Fruit fly (Drosophila melanogaster) whole organism, embryonic: ENCODE data around the gene Pop4.

ENCODE experiments used
- ATbp ChIP-seq: fragments of 200-800 bp; sonication (Bioruptor generic); optimal IDR thresholded peaks from 2 replicates; lab custom pipeline; 2017; ENCODE audit warnings: missing biosample characterization, mild to moderate bottlenecking, missing genetic modification characterization, missing genetic modification reagents
- B-H2 ChIP-seq: fragments of 200-800 bp; sonication (Bioruptor generic); optimal IDR thresholded peaks from 2 replicates; lab custom pipeline; 2018; ENCODE audit warnings: missing biosample characterization, mild to moderate bottlenecking, missing genetic modification characterization
- CG1024 ChIP-seq: fragments of 200-800 bp; sonication (Bioruptor generic); IDR thresholded peaks from 2 replicates; pipeline ENCODE4 v1.3.6; 2022; ENCODE audit warnings: missing biosample characterization, missing genetic modification characterization
- CG1233 ChIP-seq: fragments of 200-800 bp; sonication (Bioruptor generic); optimal IDR thresholded peaks from 4 replicates; lab custom pipeline; 2018; ENCODE audit warnings: missing biosample characterization, mild to moderate bottlenecking, missing genetic modification characterization
- CG2116 ChIP-seq: fragments of 200-800 bp; sonication (Bioruptor generic); optimal IDR thresholded peaks from 3 replicates; lab custom pipeline; 2018; ENCODE audit warnings: missing biosample characterization, mild to moderate bottlenecking, missing genetic modification characterization
- CG2120 ChIP-seq: fragments of 200-800 bp; sonication (Bioruptor generic); optimal IDR thresholded peaks from 3 replicates; lab custom pipeline; 2016; ENCODE audit warnings: missing biosample characterization, missing genetic modification characterization
- CG30020 ChIP-seq: fragments of 200-800 bp; optimal IDR thresholded peaks from 2 replicates; lab custom pipeline; 2019; ENCODE audit warnings: missing biosample characterization, mild to moderate bottlenecking, missing genetic modification characterization, moderate library complexity
- CG31388 ChIP-seq: fragments of 200-800 bp; sonication (Bioruptor generic); optimal IDR thresholded peaks from 2 replicates; lab custom pipeline; 2016; ENCODE audit warnings: missing biosample characterization, missing genetic modification characterization
- CG3407 ChIP-seq: fragments of 200-800 bp; sonication (Bioruptor generic); optimal IDR thresholded peaks from 2 replicates; lab custom pipeline; 2018; ENCODE audit warnings: missing biosample characterization, mild to moderate bottlenecking, missing genetic modification characterization
- CG5245 ChIP-seq: fragments of 200-800 bp; sonication (Bioruptor generic); optimal IDR thresholded peaks from 3 replicates; lab custom pipeline; 2016; ENCODE audit warnings: missing biosample characterization, missing genetic modification characterization
- CG7271 ChIP-seq: fragments of 200-800 bp; sonication (Bioruptor generic); optimal IDR thresholded peaks from 2 replicates; lab custom pipeline; 2018; ENCODE audit warnings: missing biosample characterization, mild to moderate bottlenecking, missing genetic modification characterization, moderate library complexity
- CG8290 ChIP-seq, 3 experiments: fragments of 200-800 bp; sonication (Bioruptor generic); optimal IDR thresholded peaks; 2 replicates each; lab custom pipeline; 2016 to 2019; ENCODE audit warnings: missing biosample characterization in 3 of 3, missing genetic modification characterization in 3 of 3, mild to moderate bottlenecking in 2 of 3, moderate library complexity in 1 of 3
- D19A ChIP-seq: fragments of 200-800 bp; optimal IDR thresholded peaks from 3 replicates; lab custom pipeline; 2019; ENCODE audit warnings: missing biosample characterization, mild to moderate bottlenecking, missing genetic modification characterization, moderate library complexity
- D19B ChIP-seq: fragments of 200-800 bp; sonication (Bioruptor generic); optimal IDR thresholded peaks from 2 replicates; lab custom pipeline; 2017; ENCODE audit warnings: missing biosample characterization, mild to moderate bottlenecking, missing genetic modification characterization
- Dbx ChIP-seq: fragments of 200-800 bp; sonication (Bioruptor generic); IDR thresholded peaks from 3 replicates; pipeline ENCODE4 v1.3.6; 2022; ENCODE audit warnings: missing biosample characterization, missing genetic modification characterization
- Doc2 ChIP-seq: fragments of 200-800 bp; sonication (Bioruptor generic); IDR thresholded peaks from 2 replicates; pipeline ENCODE4 v1.3.6; 2022; ENCODE audit warnings: missing biosample characterization, missing genetic modification characterization
- E2f2 ChIP-seq: fragments of 200-800 bp; sonication (Bioruptor generic); IDR thresholded peaks from 2 replicates; pipeline ENCODE4 v1.3.6; 2022; ENCODE audit warnings: missing biosample characterization, missing genetic modification characterization
- Ets65A ChIP-seq: fragments of 200-800 bp; sonication (Bioruptor generic); peaks from one replicate; lab custom pipeline; 2016; ENCODE audit warnings: missing biosample characterization, missing genetic modification characterization
- Ets97D ChIP-seq: fragments of 200-800 bp; sonication (Bioruptor generic); optimal IDR thresholded peaks from 3 replicates; lab custom pipeline; 2016; ENCODE audit warnings: missing biosample characterization, missing genetic modification characterization
- Jarid2 ChIP-seq: fragments of 200-800 bp; sonication (Bioruptor generic); optimal IDR thresholded peaks from 3 replicates; lab custom pipeline; 2017; ENCODE audit warnings: mild to moderate bottlenecking, missing biosample characterization, missing genetic modification reagents, missing genetic modification characterization
- Kr ChIP-seq: fragments of 200-800 bp; sonication (Bioruptor generic); optimal IDR thresholded peaks from 2 replicates; lab custom pipeline; 2017; ENCODE audit warnings: missing biosample characterization, mild to moderate bottlenecking, missing genetic modification characterization
- MBD-R2 ChIP-seq: fragments of 200-800 bp; sonication (Bioruptor generic); IDR thresholded peaks from 2 replicates; pipeline ENCODE4 v1.3.6; 2022; ENCODE audit warnings: missing biosample characterization, missing genetic modification characterization
- Med ChIP-seq: fragments of 200-800 bp; sonication (Bioruptor generic); peaks from one replicate; lab custom pipeline; 2016; ENCODE audit warnings: missing biosample characterization, missing genetic modification characterization, mild to moderate bottlenecking, inconsistent platforms, moderate library complexity
- Oli ChIP-seq: fragments of 200-800 bp; sonication (Bioruptor generic); optimal IDR thresholded peaks from 2 replicates; lab custom pipeline; 2018; ENCODE audit warnings: missing biosample characterization, mild to moderate bottlenecking, missing genetic modification characterization, moderate library complexity
- Sox102F ChIP-seq: fragments of 200-800 bp; sonication (Bioruptor generic); optimal IDR thresholded peaks from 2 replicates; lab custom pipeline; 2018; ENCODE audit warnings: missing biosample characterization, mild to moderate bottlenecking, missing genetic modification characterization, moderate library complexity
- Stat92E ChIP-seq, 3 experiments: fragments of >200 bp in 2 of 3; fragments of 200-800 bp in 1 of 3; sonication (Bioruptor generic) in 1 of 3; optimal IDR thresholded peaks; 2 replicates each; lab custom pipeline; 2017 to 2019; ENCODE audit warnings: missing biosample characterization in 3 of 3, missing genetic modification characterization in 3 of 3, mild to moderate bottlenecking in 1 of 3, moderate library complexity in 1 of 3
- abd-A ChIP-seq: fragments of 200-800 bp; sonication (Bioruptor generic); optimal IDR thresholded peaks from 3 replicates; lab custom pipeline; 2019; ENCODE audit warnings: missing biosample characterization, mild to moderate bottlenecking, missing genetic modification characterization, moderate library complexity
- corto ChIP-seq: fragments of 200-800 bp; sonication (Bioruptor generic); optimal IDR thresholded peaks from 2 replicates; lab custom pipeline; 2016; ENCODE audit warnings: missing biosample characterization, mild to moderate bottlenecking, missing genetic modification characterization, moderate library complexity
- crp ChIP-seq, 2 experiments: fragments of 200-800 bp; sonication (Bioruptor generic); optimal IDR thresholded peaks; 2 replicates in 1 of 2; 3 replicates in 1 of 2; lab custom pipeline; 2017; ENCODE audit warnings: missing biosample characterization in 2 of 2, missing genetic modification characterization in 2 of 2, mild to moderate bottlenecking in 1 of 2, moderate library complexity in 1 of 2
- fd64A ChIP-seq: fragments of 200-800 bp; sonication (Bioruptor generic); optimal IDR thresholded peaks from 3 replicates; lab custom pipeline; 2018; ENCODE audit warnings: missing biosample characterization, mild to moderate bottlenecking, missing genetic modification characterization
- gce ChIP-seq: fragments of 200-800 bp; sonication (Bioruptor generic); IDR thresholded peaks from 3 replicates; pipeline ENCODE4 v1.3.6; 2022; ENCODE audit warnings: missing biosample characterization, missing genetic modification characterization
- gcm ChIP-seq: fragments of 200-800 bp; sonication (Bioruptor generic); optimal IDR thresholded peaks from 2 replicates; lab custom pipeline; 2019; ENCODE audit warnings: missing biosample characterization, mild to moderate bottlenecking, missing genetic modification characterization, moderate library complexity
- gfzf ChIP-seq: fragments of 200-800 bp; sonication (Bioruptor generic); optimal IDR thresholded peaks from 2 replicates; lab custom pipeline; 2016; ENCODE audit warnings: missing biosample characterization, mild to moderate bottlenecking, missing genetic modification characterization, moderate library complexity
- grau ChIP-seq: fragments of 200-800 bp; optimal IDR thresholded peaks from 3 replicates; lab custom pipeline; 2019; ENCODE audit warnings: missing biosample characterization, mild to moderate bottlenecking, missing genetic modification characterization, moderate library complexity
- gsb-n ChIP-seq: fragments of 200-800 bp; sonication (Bioruptor generic); optimal IDR thresholded peaks from 3 replicates; lab custom pipeline; 2018; ENCODE audit warnings: missing biosample characterization, mild to moderate bottlenecking, missing genetic modification characterization
- jigr1 ChIP-seq: fragments of 200-800 bp; sonication (Bioruptor generic); IDR thresholded peaks from 3 replicates; pipeline ENCODE4 v1.3.6; 2022; ENCODE audit warnings: missing biosample characterization, missing genetic modification characterization
- nerfin-1 ChIP-seq: fragments of 200-800 bp; sonication (Bioruptor generic); optimal IDR thresholded peaks from 3 replicates; lab custom pipeline; 2019; ENCODE audit warnings: missing biosample characterization, mild to moderate bottlenecking, missing genetic modification characterization, moderate library complexity
- nmo ChIP-seq: fragments of 200-800 bp; sonication (Bioruptor generic); optimal IDR thresholded peaks from 2 replicates; lab custom pipeline; 2018; ENCODE audit warnings: missing biosample characterization, mild to moderate bottlenecking, missing genetic modification characterization, moderate library complexity
- nom ChIP-seq: fragments of 200-800 bp; sonication (Bioruptor generic); optimal IDR thresholded peaks from 2 replicates; lab custom pipeline; 2017; ENCODE audit warnings: missing biosample characterization, missing genetic modification characterization, mild to moderate bottlenecking, moderate library complexity, missing genetic modification reagents
- pros ChIP-seq: fragments of 200-800 bp; sonication (Bioruptor generic); optimal IDR thresholded peaks from 3 replicates; lab custom pipeline; 2019; ENCODE audit warnings: missing biosample characterization, mild to moderate bottlenecking, missing genetic modification characterization, moderate library complexity
- scrt ChIP-seq: fragments of 200-800 bp; sonication (Bioruptor generic); optimal IDR thresholded peaks from 2 replicates; lab custom pipeline; 2018; ENCODE audit warnings: missing biosample characterization, mild to moderate bottlenecking, missing genetic modification characterization, moderate library complexity
- sens ChIP-seq: fragments of 200-800 bp; sonication (Bioruptor generic); peaks from one replicate; lab custom pipeline; 2016; ENCODE audit warnings: missing biosample characterization, missing genetic modification characterization
- sqz ChIP-seq: fragments of 200-800 bp; sonication (Bioruptor generic); optimal IDR thresholded peaks from 3 replicates; lab custom pipeline; 2018; ENCODE audit warnings: missing biosample characterization, mild to moderate bottlenecking, missing genetic modification characterization
- vfl ChIP-seq: fragments of 200-800 bp; sonication (Bioruptor generic); optimal IDR thresholded peaks from 2 replicates; lab custom pipeline; 2016; ENCODE audit warnings: missing biosample characterization, missing genetic modification characterization
- zen ChIP-seq: fragments of 200-800 bp; sonication (Bioruptor generic); optimal IDR thresholded peaks from 3 replicates; lab custom pipeline; 2018; ENCODE audit warnings: missing biosample characterization, mild to moderate bottlenecking, missing genetic modification characterization, moderate library complexity

Pop4 gene

DNA sequence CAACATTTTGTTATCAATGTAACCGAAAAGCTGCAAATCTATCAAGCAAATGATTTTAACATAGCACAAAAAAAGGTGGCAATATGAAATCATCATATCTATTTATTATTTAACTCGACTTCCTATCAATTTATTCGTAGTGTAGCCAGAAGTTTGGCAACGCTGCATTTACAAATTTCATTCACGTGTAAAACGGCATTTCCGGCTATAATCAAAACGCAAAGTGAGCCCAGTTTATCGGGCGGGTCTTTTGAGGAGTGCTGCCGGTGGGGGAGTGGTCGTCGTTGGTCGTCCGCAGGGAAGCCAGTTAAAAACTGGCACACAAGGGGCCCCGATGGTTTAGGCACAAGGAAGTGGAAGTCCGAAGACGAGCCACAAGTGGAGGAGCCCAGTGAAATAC lies 3.5 kb upstream of the Pop4 start:
- TF ChIP-seq CG3407 (peak; percentile 97), Sox102F (GFP tag; lab: Kevin White, UChicago) (no peak), Med (GFP tag; lab: Kevin White, UChicago) (peak; percentile 65)

DNA sequence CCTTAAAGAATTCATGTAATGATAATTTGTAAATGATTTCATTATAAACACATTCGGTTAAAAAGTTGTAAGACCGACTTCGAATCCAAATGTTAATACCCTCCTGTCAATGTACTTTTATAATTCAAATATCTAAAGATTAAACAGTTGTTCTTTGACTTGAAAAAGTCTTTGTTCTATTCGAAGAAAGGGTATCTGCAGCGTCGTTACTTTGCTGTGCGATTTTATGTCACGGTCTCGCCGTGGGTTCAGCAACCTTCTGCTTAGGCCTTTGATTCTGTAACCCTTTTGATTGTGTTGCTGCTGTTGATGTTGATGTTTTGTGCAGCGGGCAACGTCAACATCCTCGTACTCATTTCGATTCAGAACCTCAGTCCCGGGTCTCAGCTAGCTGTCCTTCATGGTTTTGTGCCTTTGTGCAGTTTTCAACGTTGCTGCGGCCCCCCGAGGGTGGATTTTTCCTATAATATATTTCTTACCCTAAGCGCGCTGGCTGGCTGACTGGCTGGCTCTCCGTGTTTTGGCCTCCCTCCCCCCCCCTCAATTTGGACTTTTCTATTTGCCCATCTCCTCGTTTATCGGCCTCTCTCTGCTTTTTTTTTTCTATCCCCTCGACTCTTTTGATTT lies 2.9 kb upstream of the Pop4 start:
- TF ChIP-seq D19A (no peak), CG7271 (tag; lab: Kevin White, UChicago) (no peak), Ets65A (peak; percentile 37), sqz (no peak), B-H2 (GFP tag; lab: Kevin White, UChicago) (no peak), Med (GFP tag; lab: Kevin White, UChicago) (peak; percentile 57), pros (peak; percentile 90), CG3407 (no peak), gsb-n (tag; lab: Kevin White, UChicago) (peak; percentile 10), sens (GFP tag; lab: Kevin White, UChicago) (peak; percentile 72), D19B (GFP tag; lab: Kevin White, UChicago) (peak; percentile 15), CG1233 (GFP tag; lab: Kevin White, UChicago) (no peak), crp (GFP tag; optimal IDR thresholded peaks at IDR 0.05; lab: Kevin White, UChicago) (no peak), jigr1 (GFP tag; lab: Robert Waterston, UW) (no peak), gcm (no peak), Kr (GFP tag; lab: Kevin White, UChicago) (peak; percentile 38), vfl (no peak), CG31388 (no peak), CG1024 (GFP tag; lab: Robert Waterston, UW) (no peak), ATbp (no peak), Oli (no peak), MBD-R2 (GFP tag; lab: Robert Waterston, UW) (no peak), gce (no peak), CG5245 (no peak)

DNA sequence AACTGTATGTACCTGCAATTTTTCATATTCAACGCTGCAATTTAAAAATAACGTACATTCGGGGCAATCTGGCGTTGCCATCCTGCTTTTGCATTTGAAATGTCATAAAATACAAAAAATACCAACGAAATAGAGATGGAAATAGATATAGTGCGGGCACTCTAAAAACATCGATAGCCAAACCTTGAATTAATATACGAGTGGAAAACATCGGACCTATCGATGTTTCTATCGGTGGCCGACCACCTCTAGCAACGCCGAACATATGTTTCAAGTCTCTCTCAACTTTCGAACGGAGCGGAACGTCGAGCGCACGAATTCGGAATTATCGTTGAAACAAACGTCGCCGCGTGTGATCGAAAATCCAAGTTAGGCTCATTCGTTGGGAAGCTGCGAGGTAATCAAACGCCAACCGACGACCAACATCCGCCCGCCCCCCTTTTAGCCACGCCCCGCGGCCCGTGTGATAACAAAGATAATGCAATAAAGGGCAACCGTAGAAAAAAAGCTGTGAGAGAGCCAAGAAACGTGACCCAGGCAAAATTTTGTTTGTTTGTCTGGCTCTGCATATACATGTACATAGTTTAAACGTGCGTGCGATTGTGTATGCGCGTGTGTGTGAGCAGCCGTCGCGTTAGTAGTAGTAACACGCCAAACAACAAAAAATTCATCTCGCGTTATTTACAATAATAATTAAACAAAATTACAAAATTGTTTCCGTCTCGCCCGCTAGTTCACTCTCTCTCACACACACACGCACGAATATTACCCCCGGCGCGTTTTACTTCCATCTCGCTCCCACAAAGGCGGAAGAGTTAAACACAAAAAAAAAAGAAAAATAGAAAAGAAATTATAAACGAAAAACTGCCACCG lies 563 bp upstream of the Pop4 start, which contains the start of gene nmo:
TSS of gene nmo (plus strand) at position 270 of the 873 bp plus-strand sequence.
- TF ChIP-seq scrt (peak; percentile 36), E2f2 (GFP tag; lab: Robert Waterston, UW) (no peak), CG2116 (GFP tag; lab: Kevin White, UChicago) (peak; percentile 71), Dbx (no peak), Med (GFP tag; lab: Kevin White, UChicago) (peak; percentile 92), Jarid2 (GFP tag; lab: Kevin White, UChicago) (peak; percentile 98), abd-A (tag; lab: Kevin White, UChicago) (peak; percentile 52), nom (GFP tag; lab: Kevin White, UChicago) (peak; percentile 54), nerfin-1 (tag; lab: Kevin White, UChicago) (peak; percentile 19), Stat92E (GFP tag; optimal IDR thresholded peaks at IDR 0.05; lab: Kevin White, UChicago) (peak in 1 of 3 experiments; percentile 82), zen (tag; lab: Kevin White, UChicago) (peak; percentile 43), grau (tag; lab: Kevin White, UChicago) (no peak), corto (GFP tag; lab: Kevin White, UChicago) (peak; percentile 47), gcm (peak; percentile 6), sqz (peak; percentile 78), Doc2 (GFP tag; lab: Robert Waterston, UW) (no peak), CG2120 (GFP tag; lab: Kevin White, UChicago) (no peak), nmo (GFP tag; lab: Kevin White, UChicago) (peak; percentile 93), fd64A (peak; percentile 31), gfzf (peak; percentile 59), CG8290 (GFP tag; optimal IDR thresholded peaks at IDR 0.05; lab: Kevin White, UChicago) (no peak), CG8290 (tag; optimal IDR thresholded peaks at IDR 0.05; lab: Kevin White, UChicago) (peak in 1 of 2 experiments; percentile 63), CG30020 (peak; percentile 3), Ets97D (GFP tag; lab: Kevin White, UChicago) (peak; percentile 85)
